Fruit fly (Drosophila melanogaster) Kc167 (cell line): ENCODE data around the gene Atg5.

ENCODE experiments used
- Myc ChIP-seq: fragments of >200 bp; optimal IDR thresholded peaks from 2 replicates; lab custom pipeline; 2017; ENCODE audit warnings: missing external identifiers
- Sin3A ChIP-seq: fragments of >200 bp; optimal IDR thresholded peaks from 2 replicates; lab custom pipeline; 2018; ENCODE audit warnings: missing external identifiers
- h ChIP-seq: fragments of >200 bp; optimal IDR thresholded peaks from 3 replicates; lab custom pipeline; 2018; ENCODE audit warnings: missing external identifiers
- insv ChIP-seq: fragments of >200 bp; optimal IDR thresholded peaks from 3 replicates; lab custom pipeline; 2018; ENCODE audit warnings: missing external identifiers
- psq ChIP-seq: fragments of >200 bp; optimal IDR thresholded peaks from 2 replicates; lab custom pipeline; 2017; ENCODE audit warnings: missing external identifiers
- ttk ChIP-seq: sonication (Bioruptor generic); optimal IDR thresholded peaks from 2 replicates; lab custom pipeline; 2017; ENCODE audit warnings: missing external identifiers

Atg5 gene

DNA sequence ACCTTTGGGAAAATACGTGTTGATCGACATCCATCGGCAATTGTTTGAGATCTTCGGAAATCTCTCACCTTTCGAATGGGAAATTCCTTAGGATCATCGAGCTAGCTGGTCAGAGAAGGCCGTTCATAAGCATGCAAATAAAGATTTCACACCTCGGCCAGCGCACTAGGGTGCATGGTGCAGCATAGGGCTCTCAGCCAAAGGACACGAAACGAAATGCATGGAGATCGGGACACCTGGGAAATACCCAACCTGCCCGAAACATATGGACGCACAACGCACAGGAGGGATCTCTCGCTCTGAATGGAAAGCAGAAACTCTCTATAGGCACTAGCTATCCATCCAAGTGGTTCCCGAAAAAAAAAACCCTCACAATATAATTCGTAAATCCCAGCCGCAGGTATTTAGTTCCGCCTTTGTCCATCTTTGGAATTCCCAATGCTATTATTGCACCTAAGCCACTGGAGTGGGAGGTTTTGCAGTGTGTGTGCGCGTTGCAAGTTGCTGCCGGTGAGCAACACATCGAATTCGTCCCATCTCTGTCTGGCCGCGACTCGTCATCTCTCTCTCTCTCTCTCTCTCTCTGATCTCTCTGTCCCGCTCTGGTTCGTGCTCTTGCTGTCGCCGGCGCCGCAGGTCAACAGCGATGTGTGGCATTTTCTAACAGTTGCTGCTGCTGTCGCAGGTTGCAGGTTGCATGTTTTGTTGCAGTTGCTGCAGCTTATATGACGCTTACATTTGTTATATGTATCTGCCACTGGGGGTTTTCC is 2.9 kb downstream of the Atg5 start:
- no peak for TF ChIP-seq Sin3A
- TF ChIP-seq psq (lab: Kevin White, UChicago), result no peak
- no peak for TF ChIP-seq Myc (lab: Kevin White, UChicago)
- no peak for TF ChIP-seq insv (lab: Kevin White, UChicago)
- no peak for TF ChIP-seq h (lab: Kevin White, UChicago)
- no peak for TF ChIP-seq ttk

DNA sequence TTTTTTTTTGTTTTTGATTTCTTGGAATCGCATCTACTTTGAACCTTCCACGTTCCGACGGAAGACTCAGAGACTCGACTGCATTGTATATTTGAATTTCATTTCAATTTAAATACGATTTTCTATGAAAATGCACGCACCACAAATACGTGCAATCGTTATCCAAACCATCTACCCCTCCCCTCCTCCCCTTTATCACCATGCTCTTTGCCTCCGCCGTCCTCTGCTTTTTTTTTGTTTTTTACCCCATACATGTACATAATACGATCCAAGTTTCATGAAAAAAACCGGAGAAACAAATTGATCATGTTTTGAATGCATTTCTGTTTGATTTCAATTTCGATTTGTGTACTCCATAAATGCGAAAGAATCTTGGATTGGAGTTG is 3.9 kb downstream of the Atg5 start:
- no peak for TF ChIP-seq Myc (lab: Kevin White, UChicago)
- no peak for TF ChIP-seq psq (lab: Kevin White, UChicago)

DNA sequence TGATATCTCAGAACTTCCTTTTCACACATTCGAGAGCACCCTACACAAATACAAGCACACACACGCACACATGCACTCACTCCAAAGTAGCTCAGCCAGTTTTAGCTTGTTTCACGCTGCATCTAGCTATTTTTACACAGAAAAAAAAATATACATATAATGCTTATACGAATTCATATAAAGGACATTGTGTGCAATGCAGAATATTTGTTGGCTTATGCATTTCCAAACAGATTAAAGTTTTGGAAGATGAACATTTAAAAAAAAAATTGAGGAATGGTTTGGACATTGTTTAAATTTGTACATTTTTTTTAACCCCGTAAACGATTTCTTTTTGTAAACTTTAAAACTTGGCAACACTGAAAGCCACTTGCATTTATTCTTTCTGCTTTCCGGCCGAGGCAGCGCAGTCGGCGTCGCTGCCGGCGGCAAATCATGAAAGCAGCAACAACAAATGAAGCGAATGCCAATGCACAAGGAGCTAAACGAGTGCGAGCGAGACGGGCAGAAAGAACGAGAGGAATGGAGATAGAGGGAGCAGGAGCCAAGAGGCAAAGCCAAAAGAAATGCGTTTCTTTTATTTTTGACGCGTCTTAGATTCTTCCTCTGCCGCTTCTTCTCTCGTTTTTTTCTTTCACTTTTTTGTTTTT is 4.4 kb downstream of the Atg5 start:
- no peak for TF ChIP-seq Myc (lab: Kevin White, UChicago)
- TF ChIP-seq Sin3A, result no peak
- no peak for TF ChIP-seq insv (lab: Kevin White, UChicago)
- no peak for TF ChIP-seq ttk
- TF ChIP-seq h (lab: Kevin White, UChicago), result no peak
- TF ChIP-seq psq (lab: Kevin White, UChicago), result no peak

DNA sequence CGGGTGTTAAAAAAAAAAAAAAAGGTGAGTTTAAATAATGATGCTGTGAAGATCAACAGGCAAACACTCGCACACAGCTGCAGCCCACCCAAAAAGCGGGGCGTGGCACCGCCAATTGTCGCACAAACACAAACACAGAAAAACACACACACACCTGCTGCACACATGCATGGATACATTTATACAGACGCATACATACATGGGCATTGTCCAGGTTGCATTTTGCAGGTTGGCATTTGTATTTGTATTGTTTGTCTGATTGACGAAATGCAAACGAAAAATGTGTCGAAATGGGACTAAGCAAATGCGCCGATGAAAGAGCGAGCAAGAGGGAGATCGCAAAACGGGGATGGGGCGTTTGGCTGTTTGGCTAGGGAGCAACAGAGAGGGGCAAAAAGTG is 5.1 kb downstream of the Atg5 start:
- TF ChIP-seq psq (lab: Kevin White, UChicago) (no peak), insv (lab: Kevin White, UChicago) (no peak), Myc (lab: Kevin White, UChicago) (no peak), Sin3A (no peak), ttk (no peak), h (lab: Kevin White, UChicago) (no peak)

DNA sequence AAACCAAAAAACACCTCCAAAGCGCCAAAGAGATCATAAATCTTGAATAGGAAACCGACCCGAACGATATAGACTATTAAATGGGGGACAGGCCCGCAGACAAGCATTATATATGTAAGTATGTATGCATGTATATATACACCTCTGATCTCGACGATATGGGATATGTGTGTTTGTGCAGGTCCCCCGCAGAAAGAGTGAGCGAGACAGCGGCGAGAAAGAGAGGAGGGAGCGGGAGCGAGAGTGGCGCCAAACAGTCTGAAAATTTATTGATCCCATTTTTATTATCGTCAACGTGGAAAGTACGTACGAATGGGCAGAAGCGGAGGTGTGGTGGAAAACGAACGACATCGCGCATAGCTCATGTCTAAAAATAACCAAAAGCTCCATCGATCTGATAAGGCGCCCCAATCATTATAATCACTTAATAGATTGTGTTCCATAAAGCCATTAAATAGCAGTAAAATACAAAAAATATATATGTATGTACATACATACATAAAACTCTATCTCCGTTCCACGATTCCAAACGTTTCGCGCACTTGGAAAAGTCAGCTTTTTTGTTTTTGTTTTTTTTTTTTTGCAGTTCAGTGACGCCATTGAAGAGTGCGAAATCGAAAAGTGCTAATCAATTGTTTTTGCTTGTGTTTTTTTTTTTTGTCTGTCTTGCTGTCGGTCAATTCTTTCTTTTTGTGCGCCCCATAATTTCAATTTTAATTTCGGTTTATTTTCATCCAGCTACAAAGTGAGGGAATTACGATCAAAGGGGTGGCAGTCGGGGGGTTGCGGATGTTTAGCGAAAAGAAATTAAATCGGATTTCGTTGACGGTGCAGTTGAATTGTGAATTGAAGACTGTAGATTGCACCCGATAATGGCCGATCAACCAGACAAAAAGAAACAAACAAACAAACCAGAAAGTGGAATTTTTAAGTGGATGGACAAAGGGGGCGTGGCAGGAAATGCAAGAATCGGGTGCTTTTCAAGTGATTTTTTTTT is 6.1 kb downstream of the Atg5 start:
- TF ChIP-seq ttk, result no peak
- TF ChIP-seq h (lab: Kevin White, UChicago), result no peak
- TF ChIP-seq Sin3A, result no peak
- no peak for TF ChIP-seq insv (lab: Kevin White, UChicago)
- TF ChIP-seq Myc (lab: Kevin White, UChicago), result no peak
- no peak for TF ChIP-seq psq (lab: Kevin White, UChicago)

DNA sequence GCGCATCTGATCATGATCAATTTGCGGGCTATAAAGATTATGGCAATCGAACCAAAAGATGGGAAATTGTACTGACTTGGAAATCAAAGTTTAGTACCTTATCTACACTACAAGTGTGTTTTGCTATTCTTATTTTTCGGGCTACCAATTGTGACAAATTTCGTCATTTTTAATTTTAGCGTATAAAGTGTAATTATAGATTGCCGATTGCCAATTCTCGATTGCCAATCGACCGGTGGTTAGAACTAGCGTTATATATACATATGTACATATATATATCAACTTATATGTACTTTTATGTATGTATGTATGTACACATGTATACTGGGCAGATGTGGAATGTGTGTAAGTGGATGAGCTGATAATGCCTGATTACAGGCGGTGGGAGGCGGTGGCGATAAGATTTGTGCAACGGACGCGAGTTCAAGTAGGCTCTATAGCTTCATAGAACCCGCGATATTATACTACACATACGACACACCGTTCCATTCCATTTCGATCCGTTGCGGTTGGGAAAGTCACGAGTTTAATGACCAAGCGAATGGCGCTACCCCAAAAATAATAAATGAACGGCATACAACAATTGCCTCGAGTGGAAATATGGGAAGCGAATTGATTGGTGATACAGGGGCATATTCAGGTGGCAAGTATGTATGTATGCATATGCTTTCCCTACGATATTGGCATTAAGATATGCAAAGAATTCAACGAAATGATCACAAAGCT is 7.5 kb downstream of the Atg5 start:
- TF ChIP-seq Sin3A (no peak), insv (lab: Kevin White, UChicago) (no peak), Myc (lab: Kevin White, UChicago) (no peak), ttk (no peak), psq (lab: Kevin White, UChicago) (no peak), h (lab: Kevin White, UChicago) (no peak)

DNA sequence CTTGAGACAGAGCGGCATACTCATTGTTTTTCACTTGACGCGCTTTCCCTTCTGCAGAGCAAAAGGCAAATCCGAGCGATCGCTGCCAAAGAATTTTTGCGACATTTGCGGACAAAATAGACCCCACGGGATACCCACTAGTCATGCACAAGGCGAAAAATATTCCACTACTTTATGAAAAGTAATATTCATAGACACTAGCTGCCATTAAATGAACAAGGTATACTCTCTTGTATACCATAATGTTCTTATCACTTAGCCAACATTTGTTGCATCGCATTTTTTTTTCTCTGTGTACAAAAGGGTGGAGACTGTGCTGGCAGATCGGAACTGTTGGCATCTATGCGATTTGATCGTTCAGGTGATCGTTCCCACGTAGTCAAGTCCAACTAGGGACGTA is 11.2 kb downstream of the Atg5 start:
- TF ChIP-seq Myc (lab: Kevin White, UChicago) (no peak), ttk (no peak), Sin3A (no peak), psq (lab: Kevin White, UChicago) (no peak), insv (lab: Kevin White, UChicago) (no peak), h (lab: Kevin White, UChicago) (no peak)

DNA sequence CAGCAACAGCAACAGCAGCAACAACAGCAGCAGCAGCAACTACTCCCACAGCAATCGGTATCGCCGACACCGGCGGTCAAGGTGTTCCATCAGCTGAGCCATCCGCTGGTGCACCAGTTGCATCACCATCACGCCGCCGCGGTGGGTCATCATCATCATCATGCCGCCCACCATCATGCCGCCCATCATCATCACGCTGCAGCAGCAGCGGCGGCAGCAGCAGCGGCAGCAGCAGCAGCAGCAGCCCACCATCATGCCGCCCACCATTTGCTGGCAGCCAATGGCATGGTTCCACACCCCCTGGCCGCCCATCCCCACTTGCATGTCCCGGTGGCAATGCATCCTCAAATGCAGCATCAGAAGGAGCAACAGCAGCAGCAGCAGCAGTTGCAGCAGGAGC is 14.8 kb downstream of the Atg5 start:
- no peak for TF ChIP-seq psq (lab: Kevin White, UChicago)
- no peak for TF ChIP-seq Myc (lab: Kevin White, UChicago)
- no peak for TF ChIP-seq Sin3A
- TF ChIP-seq insv (lab: Kevin White, UChicago), result no peak
- no peak for TF ChIP-seq ttk
- no peak for TF ChIP-seq h (lab: Kevin White, UChicago)

DNA sequence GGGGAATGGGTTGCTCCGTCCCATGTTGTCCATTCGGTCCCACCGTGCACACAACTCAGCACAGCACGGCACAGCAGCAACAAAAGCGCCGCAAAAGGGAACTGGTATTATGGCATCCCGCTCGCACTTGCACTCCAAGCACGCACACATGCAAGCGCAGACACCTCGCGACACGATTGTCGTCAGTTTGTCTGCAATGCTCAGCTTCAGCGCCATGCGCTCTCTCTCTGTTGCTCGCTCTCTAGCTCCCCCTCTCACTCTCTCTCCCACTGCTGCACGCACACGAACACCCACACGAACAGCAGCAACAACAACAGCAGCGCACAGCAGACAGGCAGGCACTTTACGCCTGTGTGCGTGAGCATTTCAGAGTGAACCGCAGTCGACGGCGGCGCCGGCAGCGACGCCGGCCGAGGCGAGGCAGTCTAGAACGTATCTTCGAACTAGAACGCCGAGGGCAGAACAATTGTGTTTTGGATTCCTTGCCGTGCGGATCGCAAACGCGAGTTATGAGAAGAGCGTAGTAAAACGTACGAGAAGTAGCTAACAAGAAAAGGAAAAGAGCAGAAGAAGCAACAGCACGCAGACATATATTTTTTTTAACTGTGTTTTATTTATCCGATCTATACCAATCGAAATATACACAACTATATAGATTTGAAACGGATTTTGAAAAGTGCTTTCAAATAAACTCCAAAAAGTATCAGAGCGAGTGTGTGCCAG is 15.9 kb downstream of the Atg5 start, which contains the start of gene brk:
TSS of gene brk (plus strand) at position 462 of the 723 bp plus-strand sequence.
- TF ChIP-seq Myc (lab: Kevin White, UChicago), result no peak
- no peak for TF ChIP-seq h (lab: Kevin White, UChicago)
- TF ChIP-seq psq (lab: Kevin White, UChicago), result no peak
- no peak for TF ChIP-seq ttk
- TF ChIP-seq Sin3A, result no peak
- no peak for TF ChIP-seq insv (lab: Kevin White, UChicago)

DNA sequence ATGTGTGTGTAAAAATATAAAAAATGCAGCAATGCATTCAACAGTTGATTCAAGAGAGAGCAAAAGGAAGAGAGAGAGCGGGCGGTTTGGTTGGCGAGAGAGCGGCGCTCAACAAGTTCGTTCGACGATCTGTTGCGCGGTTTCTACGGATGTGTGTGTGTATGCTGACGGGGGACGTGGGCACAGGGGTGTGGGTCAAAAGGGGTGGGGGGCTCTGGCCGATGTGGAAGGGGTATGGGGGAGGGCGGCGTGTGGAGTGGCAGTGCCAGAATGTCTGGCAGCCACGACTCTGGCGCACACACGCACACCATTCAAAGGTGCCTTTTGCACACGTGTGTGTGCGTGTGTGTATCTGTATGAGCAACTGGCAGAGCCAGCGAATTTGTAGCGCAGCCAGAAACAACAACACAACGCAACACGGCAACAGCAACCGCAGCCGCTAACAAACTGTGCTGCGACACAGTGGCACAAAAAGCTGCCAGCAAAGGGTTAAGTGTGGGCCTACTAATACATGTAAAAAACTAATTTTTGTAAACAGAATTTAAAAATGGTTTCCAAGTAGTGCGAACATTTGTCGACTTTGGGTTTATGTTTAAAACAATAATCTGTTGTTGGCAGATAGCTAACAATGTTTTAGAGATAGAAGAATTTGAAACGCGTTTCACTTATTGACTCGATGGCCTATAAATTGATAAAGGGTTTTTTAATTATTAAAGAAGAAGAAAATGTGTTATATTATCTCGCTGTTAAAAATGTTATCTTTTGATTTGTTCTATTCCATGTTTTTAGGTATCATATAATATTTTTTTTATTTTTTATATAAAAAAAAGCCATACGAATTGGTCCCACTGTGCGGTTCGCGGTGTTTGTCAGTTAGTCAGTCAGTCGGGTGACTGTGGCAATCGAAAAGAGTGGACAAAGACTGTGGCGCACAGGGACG is 16.8 kb downstream of the Atg5 start:
- TF ChIP-seq Sin3A, result no peak
- no peak for TF ChIP-seq insv (lab: Kevin White, UChicago)
- TF ChIP-seq h (lab: Kevin White, UChicago), result no peak
- TF ChIP-seq psq (lab: Kevin White, UChicago), result no peak
- no peak for TF ChIP-seq ttk
- no peak for TF ChIP-seq Myc (lab: Kevin White, UChicago)
